Worm (Caenorhabditis elegans) whole organism, L3 larva: ENCODE data around the gene F53A2.11.

Experiments used
- R02D3.7 ChIP-seq: fragments of 150-350 bp; optimal IDR thresholded peaks from 2 replicates; lab custom pipeline; 2014; ENCODE audit warnings: missing biosample characterization, missing genetic modification characterization
- ZK546.5 ChIP-seq: sonication (generic microtip); optimal IDR thresholded peaks from 2 replicates; lab custom pipeline; 2017; ENCODE audit warnings: missing biosample characterization, missing genetic modification characterization
- aly-2 ChIP-seq: fragments of 150-350 bp; optimal IDR thresholded peaks from 2 replicates; lab custom pipeline; 2014; ENCODE audit warnings: missing biosample characterization, missing genetic modification characterization
- ama-1 ChIP-seq: fragments of 150-350 bp; optimal IDR thresholded peaks from 2 replicates; lab custom pipeline; 2018
- ceh-16 ChIP-seq: sonication (generic microtip); optimal IDR thresholded peaks from 2 replicates; lab custom pipeline; 2017; ENCODE audit warnings: missing biosample characterization, missing genetic modification characterization
- ceh-28 ChIP-seq: fragments of 150-350 bp; optimal IDR thresholded peaks from 2 replicates; lab custom pipeline; 2014; ENCODE audit warnings: missing biosample characterization, missing genetic modification reagents, missing genetic modification characterization
- ceh-82 ChIP-seq: fragments of 150-350 bp; optimal IDR thresholded peaks from 2 replicates; lab custom pipeline; 2014; ENCODE audit warnings: missing biosample characterization, missing genetic modification characterization
- ceh-9 ChIP-seq: sonication (generic microtip); optimal IDR thresholded peaks from 2 replicates; lab custom pipeline; 2018; ENCODE audit warnings: missing biosample characterization, missing genetic modification characterization
- daf-12 ChIP-seq: fragments of 150-350 bp; optimal IDR thresholded peaks from 2 replicates; lab custom pipeline; 2014; ENCODE audit warnings: missing biosample characterization, missing genetic modification reagents, missing genetic modification characterization
- elt-1 ChIP-seq: fragments of 150-350 bp; optimal IDR thresholded peaks from 2 replicates; lab custom pipeline; 2014; ENCODE audit warnings: missing biosample characterization, missing genetic modification characterization
- elt-2 ChIP-seq: sonication (generic microtip); optimal IDR thresholded peaks from 2 replicates; lab custom pipeline; 2016; ENCODE audit warnings: missing genetic modification reagents, mild to moderate bottlenecking, missing genetic modification characterization, missing compliant biosample characterization
- elt-3 ChIP-seq, 3 experiments: fragments of 150-350 bp in 1 of 3; sonication (generic microtip) in 2 of 3; optimal IDR thresholded peaks; 2 replicates in 2 of 3; 4 replicates in 1 of 3; lab custom pipeline; 2014 to 2017; ENCODE audit warnings: missing biosample characterization in 3 of 3, missing genetic modification characterization in 3 of 3
- eor-1 ChIP-seq, 2 experiments: fragments of 150-350 bp; optimal IDR thresholded peaks; 2 replicates each; lab custom pipeline; 2014 to 2018; ENCODE audit warnings: missing biosample characterization in 2 of 2, missing genetic modification characterization in 2 of 2
- fkh-10 ChIP-seq: sonication (generic microtip); optimal IDR thresholded peaks from 2 replicates; lab custom pipeline; 2017; ENCODE audit warnings: missing biosample characterization, missing genetic modification reagents, missing genetic modification characterization
- fkh-2 ChIP-seq: fragments of 150-350 bp; optimal IDR thresholded peaks from 2 replicates; lab custom pipeline; 2014; ENCODE audit warnings: missing biosample characterization, missing genetic modification reagents, missing genetic modification characterization
- fos-1 ChIP-seq: fragments of 150-350 bp; optimal IDR thresholded peaks from 2 replicates; lab custom pipeline; 2014; ENCODE audit warnings: missing biosample characterization, missing genetic modification characterization
- hmg-11 ChIP-seq: sonication (generic microtip); optimal IDR thresholded peaks from 2 replicates; lab custom pipeline; 2016; ENCODE audit warnings: missing genetic modification characterization, missing compliant biosample characterization
- jun-1 ChIP-seq: fragments of 150-350 bp; optimal IDR thresholded peaks from 2 replicates; lab custom pipeline; 2014; ENCODE audit warnings: missing biosample characterization, missing genetic modification reagents, missing genetic modification characterization
- lin-15B ChIP-seq: fragments of 150-350 bp; optimal IDR thresholded peaks from 2 replicates; lab custom pipeline; 2014; ENCODE audit warnings: missing biosample characterization, missing genetic modification characterization
- lsy-12 ChIP-seq: sonication (generic microtip); optimal IDR thresholded peaks from 2 replicates; lab custom pipeline; 2016; ENCODE audit warnings: mild to moderate bottlenecking, missing genetic modification characterization, missing compliant biosample characterization
- mdl-1 ChIP-seq: fragments of 150-350 bp; optimal IDR thresholded peaks from 2 replicates; lab custom pipeline; 2014; ENCODE audit warnings: missing biosample characterization, missing genetic modification characterization
- mml-1 ChIP-seq: fragments of 150-350 bp; sonication (generic microtip); optimal IDR thresholded peaks from 3 replicates; lab custom pipeline; 2014; ENCODE audit warnings: missing biosample characterization, missing genetic modification characterization
- nfya-1 ChIP-seq: sonication (generic microtip); optimal IDR thresholded peaks from 2 replicates; lab custom pipeline; 2017; ENCODE audit warnings: missing genetic modification characterization, mild to moderate bottlenecking, missing compliant biosample characterization, antibody characterized with exemption, moderate library complexity; ENCODE audit not compliant: insufficient read depth
- nhr-11 ChIP-seq: fragments of 150-350 bp; optimal IDR thresholded peaks from 2 replicates; lab custom pipeline; 2014; ENCODE audit warnings: missing biosample characterization, missing genetic modification characterization
- nhr-12 ChIP-seq: fragments of 150-350 bp; optimal IDR thresholded peaks from 2 replicates; lab custom pipeline; 2014; ENCODE audit warnings: missing biosample characterization, missing genetic modification characterization
- nhr-23 ChIP-seq: fragments of 150-350 bp; optimal IDR thresholded peaks from 2 replicates; lab custom pipeline; 2014; ENCODE audit warnings: missing biosample characterization, missing genetic modification reagents, missing genetic modification characterization
- nhr-237 ChIP-seq: fragments of 150-350 bp; optimal IDR thresholded peaks from 2 replicates; lab custom pipeline; 2014; ENCODE audit warnings: missing biosample characterization, missing genetic modification characterization
- nhr-25 ChIP-seq: sonication (generic microtip); optimal IDR thresholded peaks from 2 replicates; lab custom pipeline; 2017; ENCODE audit warnings: missing biosample characterization, missing genetic modification characterization
- nhr-28 ChIP-seq: fragments of 150-350 bp; optimal IDR thresholded peaks from 2 replicates; lab custom pipeline; 2014; ENCODE audit warnings: missing biosample characterization, missing genetic modification characterization
- nhr-43 ChIP-seq: sonication (generic microtip); optimal IDR thresholded peaks from 2 replicates; lab custom pipeline; 2016; ENCODE audit warnings: mild to moderate bottlenecking, missing genetic modification characterization, missing compliant biosample characterization; ENCODE audit not compliant: poor library complexity, severe bottlenecking
- nhr-67 ChIP-seq: fragments of 150-350 bp; optimal IDR thresholded peaks from 2 replicates; lab custom pipeline; 2014; ENCODE audit warnings: missing biosample characterization, missing genetic modification characterization
- nhr-76 ChIP-seq: fragments of 150-350 bp; sonication (generic microtip); optimal IDR thresholded peaks from 5 replicates; lab custom pipeline; 2014; ENCODE audit warnings: missing biosample characterization, missing genetic modification characterization
- nhr-77 ChIP-seq: fragments of 150-350 bp; optimal IDR thresholded peaks from 2 replicates; lab custom pipeline; 2014; ENCODE audit warnings: missing biosample characterization, missing genetic modification characterization
- pqm-1 ChIP-seq: fragments of 150-350 bp; optimal IDR thresholded peaks from 2 replicates; lab custom pipeline; 2017; ENCODE audit warnings: missing biosample characterization, missing genetic modification characterization, inconsistent platforms
- sea-2 ChIP-seq: fragments of 150-350 bp; sonication (generic microtip); optimal IDR thresholded peaks from 4 replicates; lab custom pipeline; 2014; ENCODE audit warnings: missing biosample characterization, missing genetic modification reagents, missing genetic modification characterization
- skn-1 ChIP-seq: fragments of 150-350 bp; optimal IDR thresholded peaks from 2 replicates; lab custom pipeline; 2014; ENCODE audit warnings: missing biosample characterization, missing genetic modification characterization
- tbx-2 ChIP-seq: sonication (generic microtip); optimal IDR thresholded peaks from 2 replicates; lab custom pipeline; 2016; ENCODE audit warnings: mild to moderate bottlenecking, missing genetic modification characterization, missing compliant biosample characterization
- unc-62 ChIP-seq: fragments of 150-350 bp; sonication (generic microtip); optimal IDR thresholded peaks from 4 replicates; lab custom pipeline; 2014; ENCODE audit warnings: missing biosample characterization, missing genetic modification reagents, missing genetic modification characterization
- zag-1 ChIP-seq: fragments of 150-350 bp; optimal IDR thresholded peaks from 2 replicates; lab custom pipeline; 2014; ENCODE audit warnings: missing biosample characterization, missing genetic modification characterization
- ztf-11 ChIP-seq: fragments of 150-350 bp; optimal IDR thresholded peaks from 2 replicates; lab custom pipeline; 2014; ENCODE audit warnings: missing biosample characterization, missing genetic modification characterization
- ztf-4 ChIP-seq: fragments of 150-350 bp; optimal IDR thresholded peaks from 2 replicates; lab custom pipeline; 2014; ENCODE audit warnings: missing biosample characterization, missing genetic modification characterization

Gene F53A2.11

DNA sequence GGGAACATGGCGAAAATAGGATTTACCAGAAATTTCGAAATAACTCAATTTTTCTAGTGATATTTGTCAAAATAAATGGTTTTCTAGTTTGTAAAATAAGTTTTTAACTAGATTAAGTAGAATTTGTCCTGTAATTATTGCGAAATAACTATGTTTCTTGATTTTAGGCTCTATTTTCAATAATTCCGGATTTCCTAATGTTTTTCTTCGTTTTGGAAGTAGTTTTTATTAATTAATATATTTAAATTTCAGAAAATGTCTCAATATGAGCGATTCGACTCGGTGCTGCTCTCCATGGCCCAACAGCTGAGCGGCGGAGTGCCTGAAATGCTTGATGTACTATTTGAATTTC is 18.8 kb upstream of the F53A2.11 start, which contains the start of gene nud-1:
Gene nud-1, plus strand, starts transcription at position 253 of the 352 bp plus-strand sequence.
- TF ChIP-seq mdl-1 (tag; lab: Kevin White, UChicago) (no peak), eor-1 (tag; optimal IDR thresholded peaks at IDR 0.05; lab: Kevin White, UChicago) (no peak), ceh-9 (tag; lab: Kevin White, UChicago) (no peak), ceh-16 (tag; lab: Kevin White, UChicago) (no peak), elt-2 (no peak), sea-2 (GFP tag; lab: Kevin White, UChicago) (no peak), ztf-11 (tag; lab: Kevin White, UChicago) (no peak), lsy-12 (tag; lab: Kevin White, UChicago) (no peak), nhr-25 (tag; lab: Kevin White, UChicago) (no peak), nhr-11 (no peak), ama-1 (lab: Kevin White, UChicago) (no peak), nhr-237 (tag; lab: Kevin White, UChicago) (no peak), ZK546.5 (tag; lab: Kevin White, UChicago) (no peak), elt-3 (tag; optimal IDR thresholded peaks at IDR 0.05; lab: Kevin White, UChicago) (no peak), mml-1 (no peak), nhr-43 (tag; lab: Kevin White, UChicago) (no peak), nhr-67 (no peak), ceh-82 (tag; lab: Kevin White, UChicago) (no peak)

DNA sequence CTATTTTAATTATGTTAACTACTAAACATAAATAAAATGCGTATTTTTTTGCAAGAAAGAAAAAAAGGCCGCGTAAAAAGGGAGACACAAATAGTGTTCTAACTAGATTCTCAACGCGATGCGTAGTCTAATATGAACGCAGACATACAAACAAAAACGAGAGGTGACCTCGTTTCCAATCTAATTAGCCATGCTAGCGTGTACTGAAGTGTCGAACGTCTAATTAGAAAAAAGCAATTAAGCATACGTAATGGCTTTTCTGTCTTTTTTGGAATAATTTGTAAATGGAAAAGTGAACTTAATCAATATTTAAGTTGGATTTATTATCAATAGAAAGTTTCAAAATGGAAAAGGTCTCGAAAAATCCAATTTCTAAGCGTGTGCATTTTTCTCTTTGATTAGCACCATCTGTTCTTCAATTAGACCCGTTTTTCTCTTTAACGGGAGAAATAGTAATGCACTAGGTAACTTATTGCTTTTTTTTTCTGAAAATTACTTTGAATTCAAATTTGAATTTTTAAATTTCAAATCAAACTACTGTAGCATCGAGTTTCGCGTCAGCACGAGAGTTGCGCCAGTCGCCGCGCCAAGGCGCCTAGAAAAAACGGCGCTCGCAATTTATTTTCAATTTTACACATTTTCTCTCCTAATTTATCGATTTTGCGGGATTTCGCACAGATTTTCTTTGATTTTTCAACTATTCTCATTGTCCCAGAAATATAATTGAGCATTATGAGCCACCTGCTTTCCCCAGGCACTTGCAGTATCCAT is 18.2 kb upstream of the F53A2.11 start:
- TF ChIP-seq nhr-11 (no peak), nhr-12 (no peak), nhr-237 (tag; lab: Kevin White, UChicago) (no peak), nhr-23 (no peak), lsy-12 (tag; lab: Kevin White, UChicago) (no peak), nhr-28 (tag; lab: Kevin White, UChicago) (no peak), ceh-9 (tag; lab: Kevin White, UChicago) (no peak), fkh-10 (GFP tag; lab: Kevin White, UChicago) (no peak), jun-1 (tag; lab: Kevin White, UChicago) (no peak), ztf-11 (tag; lab: Kevin White, UChicago) (no peak), ceh-16 (tag; lab: Kevin White, UChicago) (no peak), mml-1 (no peak), skn-1 (tag; lab: Kevin White, UChicago) (no peak), R02D3.7 (tag; lab: Kevin White, UChicago) (no peak), elt-2 (peak; percentile 10), nhr-76 (tag; lab: Kevin White, UChicago) (no peak), zag-1 (tag; lab: Kevin White, UChicago) (no peak), unc-62 (GFP tag; lab: Kevin White, UChicago) (no peak), ama-1 (lab: Kevin White, UChicago) (no peak), hmg-11 (tag; lab: Kevin White, UChicago) (peak; percentile 23), sea-2 (GFP tag; lab: Kevin White, UChicago) (no peak), eor-1 (tag; optimal IDR thresholded peaks at IDR 0.05; lab: Kevin White, UChicago) (no peak), fos-1 (no peak), tbx-2 (tag; lab: Kevin White, UChicago) (no peak), pqm-1 (no peak), nhr-43 (tag; lab: Kevin White, UChicago) (no peak), ceh-28 (tag; lab: Kevin White, UChicago) (no peak), daf-12 (tag; lab: Kevin White, UChicago) (no peak), aly-2 (tag; lab: Kevin White, UChicago) (no peak), fkh-2 (no peak), lin-15B (tag; lab: Kevin White, UChicago) (peak; percentile 9), nfya-1 (tag; lab: Kevin White, UChicago) (peak; percentile 42)
- TF ChIP-seq, all 47 proteins: peak for 4

- TF ChIP-seq nhr-28 (tag; lab: Kevin White, UChicago) (no peak), mml-1 (no peak), fkh-2 (no peak), ZK546.5 (tag; lab: Kevin White, UChicago) (no peak), ztf-11 (tag; lab: Kevin White, UChicago) (no peak), aly-2 (tag; lab: Kevin White, UChicago) (no peak), skn-1 (tag; lab: Kevin White, UChicago) (no peak), ztf-4 (tag; lab: Kevin White, UChicago) (no peak), elt-1 (tag; lab: Kevin White, UChicago) (no peak), nfya-1 (tag; lab: Kevin White, UChicago) (no peak), nhr-11 (no peak), nhr-23 (no peak), unc-62 (GFP tag; lab: Kevin White, UChicago) (no peak), lin-15B (tag; lab: Kevin White, UChicago) (no peak), nhr-77 (tag; lab: Kevin White, UChicago) (no peak), pqm-1 (no peak), daf-12 (tag; lab: Kevin White, UChicago) (no peak), hmg-11 (tag; lab: Kevin White, UChicago) (no peak), fkh-10 (GFP tag; lab: Kevin White, UChicago) (no peak), elt-3 (tag; optimal IDR thresholded peaks at IDR 0.05; lab: Kevin White, UChicago) (no peak)
Observed at ce11 chrIII:13339672-13340071, 17.2 kb upstream of the F53A2.11 start, which contains the start of gene F53A2.3. F53A2.3 (minus strand) TSS chrIII:13339772.
